Fruit fly (Drosophila melanogaster) ovary, adult (tissue): Measurements from ENCODE around the gene Tm1.

Experiments
- CG17801 ChIP-seq: fragments of 200-800 bp; optimal IDR thresholded peaks from 2 replicates; lab custom pipeline; 2019; ENCODE audit warnings: missing biosample characterization, mild to moderate bottlenecking, missing genetic modification characterization, moderate library complexity; ENCODE audit not compliant: partially characterized antibody

Gene Tm1

DNA sequence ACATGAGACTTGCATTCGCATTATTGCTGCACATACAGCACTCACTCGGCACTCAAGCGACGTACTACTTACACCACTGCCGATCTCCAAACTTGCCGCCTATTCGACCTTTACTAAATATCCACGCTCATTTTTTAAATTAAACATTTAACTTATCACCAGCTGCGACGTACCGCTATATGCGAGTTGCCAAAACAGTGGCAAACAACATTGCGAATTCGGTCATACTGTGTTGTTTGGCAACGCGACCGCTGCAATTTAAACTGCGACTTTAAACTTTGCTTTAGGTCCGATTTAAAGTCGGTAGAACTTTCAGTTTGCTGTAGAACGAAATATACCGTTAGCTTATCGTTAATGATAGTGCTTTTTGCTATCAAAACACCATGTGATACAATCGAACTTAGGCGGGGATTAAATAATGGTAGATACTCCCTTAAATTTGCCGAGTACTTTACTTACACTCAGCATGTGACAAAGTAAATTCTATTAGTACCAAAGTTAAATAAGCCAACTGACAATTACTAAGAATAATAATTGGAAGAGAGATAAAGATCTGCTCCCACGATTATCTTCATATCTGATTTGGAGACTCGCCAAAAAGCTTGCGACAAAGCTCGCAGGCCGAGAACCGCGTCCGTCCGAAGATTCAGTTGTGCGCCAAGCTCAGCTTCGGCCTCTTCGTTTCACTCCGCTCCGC lies 50.2 kb downstream of the Tm1 start, which contains the start of the genes CG6236 and ea:
CG6236 (minus strand) TSS at position 187 of the 697 bp plus-strand sequence.
ea (plus strand) TSS at position 647 of the 697 bp plus-strand sequence.
- TF ChIP-seq CG17801 (GFP tag; lab: Kevin White, UChicago): no peak

DNA sequence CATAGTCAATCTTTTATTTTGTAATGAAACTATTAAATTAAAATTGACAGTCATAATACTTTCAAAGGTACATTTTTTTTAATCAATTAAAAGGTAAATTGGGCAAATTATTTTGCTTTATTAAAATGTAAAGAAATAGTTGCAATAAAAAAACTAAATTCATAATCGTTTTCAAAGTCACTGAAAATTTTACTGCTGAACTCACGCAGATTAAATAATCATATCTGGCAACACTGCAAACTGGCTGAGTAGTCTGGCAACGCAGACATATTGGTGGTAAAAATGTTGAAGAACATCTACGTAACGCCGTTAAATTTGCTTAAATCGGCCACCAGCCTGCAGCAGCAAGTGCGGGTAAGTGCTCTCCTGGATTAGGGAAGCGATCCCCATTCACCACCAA lies 52.5 kb downstream of the Tm1 start, which contains the start of gene mRpL9:
mRpL9 (plus strand) TSS at position 267 of the 400 bp plus-strand sequence.
- no peak for TF ChIP-seq CG17801 (GFP tag; lab: Kevin White, UChicago)

DNA sequence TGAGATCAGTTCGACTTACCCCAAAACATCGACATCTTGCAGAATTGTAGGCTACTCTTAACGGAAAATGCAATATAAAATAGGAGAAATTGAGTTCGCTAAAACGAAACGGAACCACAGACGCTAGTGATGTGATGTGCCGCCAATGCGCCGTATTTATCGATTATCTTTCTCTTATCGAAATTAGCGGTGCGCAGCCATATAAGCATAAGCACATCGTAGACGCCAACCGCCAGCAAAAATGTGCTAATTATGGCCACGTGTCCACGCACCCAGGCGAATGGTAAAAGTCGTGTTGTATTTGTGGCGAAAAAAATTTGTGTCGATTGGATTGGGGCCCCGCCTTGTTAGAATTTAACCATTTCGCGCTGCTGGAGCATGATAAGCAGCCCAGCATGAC lies 55.0 kb downstream of the Tm1 start, which contains the start of the genes Fkbp39 and Cyfip:
Fkbp39 (minus strand) TSS at position 140 of the 400 bp plus-strand sequence.
Cyfip (plus strand) TSS at position 273 of the 400 bp plus-strand sequence.
- TF ChIP-seq CG17801 (GFP tag; lab: Kevin White, UChicago): peak; percentile 71

DNA sequence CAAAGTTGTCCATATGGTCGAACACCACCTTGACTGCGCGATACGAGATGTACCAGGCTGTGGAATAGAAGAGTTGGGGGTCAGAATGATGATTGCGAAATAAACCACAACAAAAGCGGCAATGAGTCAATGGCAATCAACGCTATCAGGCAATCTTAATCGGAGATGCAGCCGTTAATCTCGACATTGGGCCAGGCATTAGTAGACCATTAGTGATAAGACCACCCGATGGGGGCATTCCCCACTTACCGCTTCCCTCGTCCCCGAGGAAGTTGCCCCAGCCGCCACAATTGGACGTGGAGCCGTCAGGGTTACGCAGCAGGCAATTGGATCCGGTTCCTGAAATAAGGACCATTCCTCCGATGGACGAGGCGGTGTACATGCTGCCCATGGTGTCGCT lies 61.1 kb downstream of the Tm1 start:
- no peak for TF ChIP-seq CG17801 (GFP tag; lab: Kevin White, UChicago)

DNA sequence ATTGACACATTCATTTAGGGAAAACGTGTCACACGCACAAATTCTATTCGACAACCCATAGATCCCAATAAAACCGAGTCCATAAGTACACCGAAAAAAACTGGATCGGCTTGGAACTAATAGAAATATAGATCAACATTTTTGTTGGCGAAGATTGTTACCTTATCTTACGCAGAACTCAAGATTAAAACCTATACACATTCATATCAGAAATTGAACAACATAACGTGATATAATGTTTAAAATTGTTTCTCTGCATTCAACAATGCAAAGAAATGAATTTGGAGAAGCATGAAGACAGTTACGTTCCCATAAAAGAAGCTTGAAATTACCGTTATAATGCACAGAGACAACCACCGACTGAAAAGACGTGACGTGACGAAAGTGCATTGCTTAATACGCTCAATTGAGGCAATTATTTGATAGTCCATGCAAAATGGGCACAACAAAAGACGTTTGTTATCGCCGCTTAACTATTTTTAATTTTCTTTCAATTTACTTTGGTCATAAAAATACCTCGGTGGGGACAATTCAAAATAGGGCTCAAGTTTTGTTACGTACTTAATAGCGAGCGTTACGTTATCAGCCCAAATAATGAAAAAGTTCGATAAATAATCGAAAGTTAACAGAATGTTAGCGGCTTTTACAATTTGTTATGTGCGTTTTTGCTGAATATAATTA lies 62.2 kb downstream of the Tm1 start, which contains the start of gene SerRS-m:
SerRS-m (plus strand) TSS at position 616 of the 681 bp plus-strand sequence.
- TF ChIP-seq CG17801 (GFP tag; lab: Kevin White, UChicago): no peak

- TF ChIP-seq CG17801 (GFP tag; lab: Kevin White, UChicago): no peak
Measured at dm6 chr3R:15342432-15342925, 64.5 kb downstream of the Tm1 start.

dm6 chr3R:15342926-15343685 lies 65.1 kb downstream of the Tm1 start, which contains the start of gene Nagk:
Nagk (minus strand) TSS chr3R:15343256.
- TF ChIP-seq CG17801 (GFP tag; lab: Kevin White, UChicago): peak; percentile 8

DNA sequence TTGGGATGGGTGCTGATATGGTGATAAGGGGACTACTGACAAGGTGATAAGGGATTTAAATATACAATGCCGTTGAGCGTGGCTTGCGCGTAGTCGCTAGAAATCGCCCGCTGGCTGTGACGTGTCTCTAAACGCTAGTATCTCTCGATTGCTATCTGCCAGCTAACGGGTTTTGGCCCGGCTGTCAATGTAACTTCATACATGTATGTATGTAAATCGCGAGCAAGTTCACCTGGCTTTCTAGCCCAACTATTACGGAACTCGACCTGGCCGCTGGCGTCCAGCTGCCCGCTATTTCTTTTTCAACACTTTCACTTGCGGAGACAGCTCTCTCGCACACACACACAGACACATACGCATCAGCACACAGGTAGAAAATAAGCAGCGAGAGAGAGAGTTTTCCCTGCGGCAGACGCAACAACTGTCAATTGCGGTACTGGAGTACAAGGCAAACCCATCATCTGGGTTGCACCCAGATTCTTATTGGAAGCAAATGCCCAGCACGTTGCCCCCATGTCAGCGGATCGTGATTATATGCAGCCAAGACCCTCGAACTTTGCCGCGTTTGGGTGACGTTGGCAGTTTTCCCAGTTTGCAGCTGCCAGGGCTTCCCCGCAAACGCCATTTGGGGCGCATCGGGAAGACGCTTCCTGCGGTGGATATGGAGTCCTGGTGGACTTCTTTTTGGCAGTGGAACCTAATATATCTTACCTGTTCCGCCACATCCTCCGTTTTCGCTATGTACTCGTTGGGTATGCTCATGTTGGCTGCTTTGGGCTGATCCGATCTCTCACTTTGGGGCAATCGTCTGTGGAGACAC lies 67.4 kb downstream of the Tm1 start:
- no peak for TF ChIP-seq CG17801 (GFP tag; lab: Kevin White, UChicago)

- no peak for TF ChIP-seq CG17801 (GFP tag; lab: Kevin White, UChicago)
Measured at dm6 chr3R:15346018-15346383, 68.0 kb downstream of the Tm1 start, which contains the start of the genes Surf4 and CG31301. Surf4 (minus strand) TSS chr3R:15346176. CG31301 (plus strand) TSS chr3R:15346205.

dm6 chr3R:15347822-15348221 lies 69.8 kb downstream of the Tm1 start, which contains the start of the genes CG42726 and CG42727:
CG42726 (plus strand) TSS chr3R:15348048.
CG42727 (plus strand) TSS chr3R:15348048.
- no peak for TF ChIP-seq CG17801 (GFP tag; lab: Kevin White, UChicago)

dm6 chr3R:15350993-15351426 lies 73.0 kb downstream of the Tm1 start, which contains the start of the genes Trs33 and Tmtc4:
Trs33 (minus strand) TSS chr3R:15350995.
Tmtc4 (plus strand) TSS chr3R:15351225.
- peak; percentile 57 for TF ChIP-seq CG17801 (GFP tag; lab: Kevin White, UChicago)

dm6 chr3R:15354019-15354418 lies 76.0 kb downstream of the Tm1 start:
- TF ChIP-seq CG17801 (GFP tag; lab: Kevin White, UChicago): no peak

DNA sequence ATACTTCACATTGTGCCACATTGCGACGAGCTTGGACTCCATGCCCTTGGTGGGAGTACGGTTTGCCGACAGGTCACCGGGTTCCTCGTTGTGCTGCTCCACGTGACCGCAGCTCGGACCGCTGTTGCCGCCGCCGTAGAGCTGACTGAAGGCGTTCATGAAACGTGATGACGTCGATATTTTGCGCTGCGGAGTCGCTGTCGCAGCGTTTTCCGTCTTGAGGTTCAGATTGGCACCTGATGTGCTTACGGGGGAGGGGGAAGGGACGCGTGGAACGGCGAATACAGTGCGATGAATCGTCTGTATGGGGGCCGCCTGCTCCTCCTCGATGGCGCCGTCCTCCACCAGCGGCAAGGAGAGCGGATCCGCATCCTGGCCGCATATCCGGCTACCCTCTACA lies 78.1 kb downstream of the Tm1 start:
- no peak for TF ChIP-seq CG17801 (GFP tag; lab: Kevin White, UChicago)
